Fruit fly (Drosophila melanogaster) ovary, adult (tissue): Measurements from ENCODE around the gene CG32087.

Experiments
- CG17801 ChIP-seq: fragments of 200-800 bp; optimal IDR thresholded peaks from 2 replicates; lab custom pipeline; 2019; ENCODE audit warnings: missing biosample characterization, mild to moderate bottlenecking, missing genetic modification characterization, moderate library complexity; ENCODE audit not compliant: partially characterized antibody

The CG32087 gene

DNA sequence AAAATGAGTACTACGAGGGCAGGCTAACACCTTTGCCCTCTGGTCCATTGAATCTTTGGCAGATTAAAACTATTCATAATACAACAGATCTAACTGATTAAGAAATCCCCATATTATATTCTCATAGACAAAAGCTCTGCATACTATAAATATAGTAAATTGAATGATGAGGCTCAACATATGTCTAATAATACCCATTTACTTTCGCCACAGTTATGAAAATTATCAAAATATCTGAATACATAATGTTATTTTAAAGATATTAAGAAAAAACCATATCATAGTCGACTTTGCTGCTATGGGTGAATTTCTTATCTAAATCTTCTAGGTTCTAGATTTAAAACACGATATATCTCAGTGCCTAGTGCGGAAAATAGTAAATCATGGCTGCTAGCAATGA, at the start of gene CG32087:
CG32087 (plus strand) TSS at position 301 of the 400 bp plus-strand sequence.
- no peak for TF ChIP-seq CG17801 (GFP tag; lab: Kevin White, UChicago)

DNA sequence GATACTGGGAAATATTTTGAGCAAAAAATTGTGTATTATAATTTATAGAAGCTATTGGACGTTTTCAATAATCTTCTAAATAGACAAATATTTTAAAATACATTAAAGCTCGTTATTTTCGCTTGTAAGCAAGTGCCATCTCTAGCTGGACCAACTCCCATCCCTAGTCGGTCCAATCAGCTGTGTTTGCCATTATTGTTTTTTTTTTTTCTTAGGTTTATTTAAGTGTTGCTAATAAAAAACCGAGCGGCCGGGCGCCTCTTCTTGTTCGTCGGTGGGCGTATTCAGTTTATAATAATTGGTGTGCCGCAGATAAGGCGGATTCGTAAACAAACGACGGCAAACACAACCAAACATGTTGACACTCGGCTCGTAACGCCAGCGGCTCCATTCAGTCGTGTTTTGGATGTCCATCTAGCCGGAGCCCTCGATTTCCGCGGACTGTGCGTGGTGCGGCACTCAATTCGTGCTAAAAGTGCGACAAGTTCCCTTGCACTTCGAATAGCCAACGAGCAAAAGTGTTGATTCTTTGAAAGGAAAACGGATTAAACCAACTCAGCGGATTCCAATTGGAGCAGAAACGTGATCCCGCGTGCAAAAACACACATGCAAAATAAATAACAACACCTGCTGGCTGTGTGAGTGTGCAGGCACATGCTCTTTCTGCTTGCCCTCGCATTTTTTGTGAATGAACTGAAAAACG, 48.0 kb upstream of the CG32087 start, which contains the start of gene Sugb:
Sugb (plus strand) TSS at position 162 of the 703 bp plus-strand sequence.
- peak; percentile 38 for TF ChIP-seq CG17801 (GFP tag; lab: Kevin White, UChicago)

DNA sequence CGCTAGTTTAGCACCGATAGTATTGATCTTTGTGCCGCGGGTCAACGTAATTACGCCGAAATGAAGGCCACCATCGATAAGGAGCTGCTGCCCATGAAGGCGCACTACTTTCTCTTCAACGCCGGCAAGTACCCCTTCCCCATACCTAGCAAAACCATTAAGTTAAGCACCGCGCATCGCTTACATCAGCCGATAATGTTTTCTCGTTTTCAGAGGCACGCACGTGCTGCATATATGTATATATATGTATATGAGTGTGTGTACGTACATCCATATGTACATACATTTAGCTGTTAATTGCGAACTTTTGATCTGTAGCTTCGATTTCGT, 47.5 kb upstream of the CG32087 start:
- TF ChIP-seq CG17801 (GFP tag; lab: Kevin White, UChicago): no peak

DNA sequence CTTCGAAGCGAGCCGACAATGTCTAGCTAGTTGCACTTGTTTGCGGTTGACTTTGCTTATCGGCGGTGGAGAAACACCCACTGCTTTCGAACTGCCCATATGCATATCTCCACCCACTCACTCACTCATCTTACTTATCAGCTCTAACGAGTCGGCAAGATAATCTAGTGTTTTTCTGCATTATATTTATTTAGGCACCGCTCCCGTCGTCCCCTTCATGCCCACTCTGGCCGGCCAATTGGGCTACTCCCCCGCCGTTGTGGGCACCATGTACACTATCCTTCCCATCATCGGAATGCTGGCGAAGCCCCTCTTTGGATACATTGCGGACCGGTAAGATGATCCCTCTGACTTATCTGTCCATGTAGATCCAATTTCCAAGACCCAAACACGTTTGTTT, 46.1 kb upstream of the CG32087 start:
- TF ChIP-seq CG17801 (GFP tag; lab: Kevin White, UChicago): no peak

DNA sequence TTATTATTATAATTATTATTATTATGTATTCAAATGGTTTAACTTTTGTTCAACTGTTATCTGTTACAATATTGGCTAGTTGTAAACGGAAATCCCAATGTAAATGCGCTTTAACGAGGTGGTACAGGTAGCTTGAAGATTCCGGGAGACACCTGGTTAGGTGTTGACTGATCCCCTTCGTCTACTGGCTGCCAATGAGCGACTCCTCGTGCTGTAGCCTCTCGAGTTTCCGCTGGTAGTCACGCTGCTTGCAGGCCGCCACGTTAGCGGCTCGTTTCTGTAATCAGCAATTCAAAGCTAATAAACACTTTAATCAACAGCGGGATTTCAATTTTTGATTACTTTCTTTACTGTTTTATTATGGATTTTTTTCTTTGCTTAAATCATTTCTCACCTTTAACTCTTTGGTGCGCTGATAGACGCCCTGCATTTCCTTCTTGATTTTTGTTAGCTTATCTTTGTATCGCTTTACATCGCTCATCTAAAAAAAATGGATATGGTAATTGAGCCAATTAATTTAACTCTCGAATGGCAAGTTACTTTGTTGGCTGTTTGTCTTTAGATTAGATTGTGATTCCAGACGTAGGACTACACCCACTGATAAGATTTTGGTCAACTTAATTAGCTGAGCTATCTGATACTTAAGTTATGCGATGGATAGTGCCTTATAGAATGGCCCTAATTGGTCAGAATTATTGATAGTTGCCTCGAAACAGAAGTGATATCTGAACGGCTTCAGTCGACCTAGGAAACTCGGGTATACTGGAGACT, 41.9 kb upstream of the CG32087 start:
- TF ChIP-seq CG17801 (GFP tag; lab: Kevin White, UChicago): peak; percentile 48

DNA sequence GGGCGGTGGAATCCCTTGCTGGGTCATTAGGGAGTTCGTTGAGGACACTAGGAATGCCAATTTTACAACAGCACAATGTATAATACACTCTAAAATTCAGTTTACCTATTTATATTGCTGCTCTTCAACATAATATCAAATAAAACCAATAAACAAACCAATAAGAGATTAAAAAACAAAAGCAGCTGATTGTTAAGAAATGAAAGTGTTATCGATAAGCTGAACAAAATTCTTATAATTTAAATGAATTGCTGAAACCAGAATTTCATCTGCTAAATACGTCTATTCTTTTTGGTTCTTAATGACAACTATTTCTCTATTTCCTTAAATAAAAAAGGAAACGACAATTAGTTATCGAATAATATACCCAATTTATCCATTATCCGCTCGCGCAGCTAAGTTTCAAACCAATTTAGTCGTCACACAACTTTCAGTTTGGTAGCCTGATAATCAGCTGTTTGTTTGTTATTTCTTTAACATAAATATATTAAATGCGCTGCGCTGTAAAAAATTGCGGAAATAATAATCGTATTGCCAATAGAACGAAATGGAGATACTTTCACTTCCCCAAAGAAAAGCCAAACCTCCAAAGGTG, 40.6 kb upstream of the CG32087 start, which contains the start of the genes Pldn and CG14135:
Pldn (minus strand) TSS at position 197 of the 595 bp plus-strand sequence.
CG14135 (plus strand) TSS at position 369 of the 595 bp plus-strand sequence.
- TF ChIP-seq CG17801 (GFP tag; lab: Kevin White, UChicago): no peak

DNA sequence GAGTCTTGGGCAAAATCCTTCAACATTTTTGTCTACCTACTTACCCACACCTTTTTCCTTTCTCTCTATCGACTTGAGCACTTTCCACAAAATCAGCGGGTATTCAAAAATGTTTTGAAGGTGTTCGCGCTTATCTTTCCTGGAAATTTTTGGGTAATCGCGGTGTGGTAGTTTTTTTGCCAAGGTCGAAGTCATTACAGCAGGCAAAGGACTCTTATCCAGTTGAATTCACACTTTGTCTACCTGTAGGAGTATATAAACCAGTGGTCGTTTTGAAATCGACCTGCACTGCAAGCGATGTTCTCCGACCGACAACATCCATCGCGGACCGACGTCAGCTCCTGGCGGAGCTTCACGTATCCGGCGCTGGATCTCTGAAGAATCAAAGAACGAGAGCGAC, 39.1 kb upstream of the CG32087 start:
- TF ChIP-seq CG17801 (GFP tag; lab: Kevin White, UChicago): no peak

DNA sequence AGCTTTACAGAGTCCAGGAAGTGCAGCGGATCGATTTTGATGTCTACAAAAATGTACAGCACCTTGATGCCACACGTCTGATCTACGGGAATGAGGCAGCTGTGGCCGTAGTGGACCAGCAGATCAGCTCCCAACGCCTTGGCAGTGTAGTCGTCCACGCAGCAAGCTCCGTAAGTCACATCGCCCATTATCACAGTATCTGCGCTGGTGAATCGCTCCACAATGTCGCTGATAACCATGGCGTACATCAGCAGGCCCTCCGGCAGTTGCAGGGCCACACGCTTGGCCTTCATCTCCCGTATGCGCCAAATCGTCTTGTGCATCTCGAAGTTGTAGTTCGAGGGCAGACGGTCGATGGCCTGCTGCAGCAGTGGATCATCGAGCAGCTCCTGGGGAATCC, 36.9 kb upstream of the CG32087 start:
- no peak for TF ChIP-seq CG17801 (GFP tag; lab: Kevin White, UChicago)

DNA sequence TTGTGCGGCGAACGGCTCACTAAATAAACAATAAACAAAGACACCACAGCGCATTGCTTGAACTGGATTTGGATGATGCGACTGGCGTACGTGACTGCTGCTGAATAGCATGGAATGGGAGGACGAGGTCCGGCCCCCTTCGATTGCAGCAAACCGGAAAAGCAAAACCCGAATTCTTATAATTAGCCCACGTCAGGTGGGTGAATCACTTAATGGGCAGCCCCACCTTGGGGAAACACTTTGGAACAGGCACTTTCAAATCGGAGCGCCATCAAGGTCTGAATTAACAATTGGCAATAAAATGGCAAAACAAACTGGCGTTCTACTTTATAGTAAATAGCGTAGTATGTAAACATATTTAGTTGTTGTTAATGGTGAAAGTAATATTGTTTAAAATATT, 36.1 kb upstream of the CG32087 start:
- TF ChIP-seq CG17801 (GFP tag; lab: Kevin White, UChicago): no peak

DNA sequence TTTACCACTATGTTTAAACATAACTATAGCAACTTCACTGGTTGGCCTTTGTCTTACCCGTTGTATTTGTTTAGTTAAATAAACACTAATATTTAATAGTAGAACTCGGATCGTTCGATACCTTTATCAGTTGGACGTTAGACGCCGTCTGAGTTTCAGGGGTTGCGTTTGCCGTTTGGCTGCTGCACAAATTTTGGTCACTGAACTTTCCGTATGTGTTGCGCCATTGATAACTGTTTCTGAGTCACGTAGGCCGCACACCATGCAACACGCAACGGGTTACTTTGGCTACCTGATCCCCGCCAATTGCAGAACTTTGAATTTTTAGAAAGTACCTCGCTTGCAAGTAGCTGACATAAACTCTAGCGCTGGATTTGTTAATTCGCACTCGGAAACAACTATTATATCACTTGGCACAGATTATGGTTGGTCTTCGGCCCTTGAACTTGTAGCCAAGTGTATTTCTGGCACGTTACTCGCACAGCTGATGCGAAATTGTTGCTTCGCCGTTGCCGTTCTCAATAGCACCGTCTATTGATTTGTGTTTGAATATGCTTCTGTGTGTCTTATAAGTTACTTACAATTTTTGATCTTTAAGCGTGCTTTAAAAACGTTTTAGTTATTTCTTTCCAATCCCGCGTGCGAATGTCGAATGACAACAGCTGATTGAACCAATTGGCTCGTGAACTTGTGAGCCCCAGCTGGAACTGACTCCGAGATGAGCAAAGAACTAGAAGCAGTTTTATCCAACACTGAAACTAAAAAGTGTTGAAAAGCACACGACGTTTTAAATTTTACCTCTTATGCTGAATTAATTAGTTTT, 35.4 kb upstream of the CG32087 start, which contains the start of gene Dph1:
Dph1 (minus strand) TSS at position 670 of the 823 bp plus-strand sequence.
- TF ChIP-seq CG17801 (GFP tag; lab: Kevin White, UChicago): peak; percentile 75

DNA sequence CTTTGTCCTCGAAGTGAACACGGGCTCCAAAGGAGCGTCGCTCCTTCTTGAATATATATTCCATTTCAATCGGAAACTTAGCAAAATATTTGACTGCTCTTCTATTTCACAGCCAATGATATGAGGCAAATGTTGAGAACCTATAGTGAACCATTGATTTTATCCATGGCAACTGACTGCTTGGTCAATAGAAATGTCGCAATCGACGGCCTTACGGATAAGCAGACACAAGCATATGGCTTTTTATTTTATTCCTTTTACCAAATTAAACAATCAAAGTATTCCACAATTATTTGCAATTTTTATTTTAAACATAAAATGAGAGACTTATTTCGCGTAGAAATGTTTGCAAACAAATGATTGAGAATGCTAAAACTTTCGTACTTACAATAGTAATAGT, 32.8 kb upstream of the CG32087 start, which contains the start of gene Dnai2:
Dnai2 (minus strand) TSS at position 101 of the 400 bp plus-strand sequence.
- TF ChIP-seq CG17801 (GFP tag; lab: Kevin White, UChicago): no peak

DNA sequence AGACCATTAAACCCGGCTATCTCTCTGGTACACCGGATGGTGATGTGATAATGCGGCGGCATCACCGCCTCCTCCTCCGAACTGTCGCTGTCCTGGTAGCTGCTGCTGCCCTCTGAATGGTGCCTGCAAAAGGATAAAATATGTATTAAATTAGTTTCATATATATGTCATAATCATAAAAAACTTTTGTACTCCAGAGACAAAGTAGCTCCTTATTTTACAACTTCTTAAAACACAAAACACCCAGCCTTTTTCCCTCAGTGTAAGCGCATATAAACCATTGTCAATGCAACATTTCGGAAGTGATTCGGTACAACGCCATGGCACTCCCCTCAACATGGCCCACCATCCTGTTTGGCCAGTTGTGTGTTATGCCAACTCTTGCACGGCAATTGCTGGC, 30.3 kb upstream of the CG32087 start:
- TF ChIP-seq CG17801 (GFP tag; lab: Kevin White, UChicago): no peak

DNA sequence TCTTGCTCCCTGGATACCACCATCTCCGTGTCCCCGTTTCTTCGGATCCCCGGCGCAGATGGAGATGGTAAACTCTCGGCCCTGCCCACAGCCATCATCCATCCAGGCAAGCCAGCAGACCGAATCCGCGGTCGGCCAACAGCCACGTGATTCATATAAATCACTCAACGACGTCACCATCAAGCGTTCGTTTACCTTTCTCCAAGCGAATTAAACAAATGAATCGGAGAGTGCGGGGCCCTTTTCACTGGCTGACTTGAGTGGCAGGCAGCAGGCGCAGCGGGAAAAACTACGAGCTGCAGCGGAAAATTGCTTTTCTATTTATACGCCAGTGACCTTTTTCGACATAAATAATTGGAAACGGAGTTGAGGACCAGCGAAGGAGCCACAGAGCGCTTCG, 28.4 kb upstream of the CG32087 start:
- TF ChIP-seq CG17801 (GFP tag; lab: Kevin White, UChicago): no peak

DNA sequence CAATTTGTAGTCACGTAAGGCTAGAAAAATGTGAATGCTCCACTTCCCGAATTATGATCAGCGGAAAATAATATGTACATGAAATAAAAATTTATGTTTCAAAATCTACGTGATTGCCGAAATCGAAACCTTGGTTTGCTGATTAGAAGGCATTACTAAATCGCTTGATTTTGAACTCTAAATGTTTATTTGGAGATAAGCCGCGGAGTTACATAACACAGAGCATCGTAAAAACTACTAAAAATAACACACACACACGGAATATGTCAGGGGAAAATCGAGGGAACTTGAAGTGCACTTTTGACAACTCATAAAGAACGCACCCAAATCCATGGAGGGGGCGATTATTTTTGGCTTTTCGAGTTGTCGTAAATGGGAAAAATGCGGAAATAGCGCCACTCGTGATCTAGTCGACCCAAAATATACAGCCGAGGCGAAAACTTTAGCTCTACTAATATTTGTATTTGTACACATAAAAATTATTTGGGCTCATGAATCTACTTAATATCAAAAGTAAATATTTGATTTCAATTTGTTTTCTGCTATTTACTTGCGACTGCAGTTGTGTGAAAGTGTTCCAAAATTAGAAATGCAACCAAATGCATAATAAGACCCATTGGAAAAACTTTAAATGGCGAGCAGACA, 26.9 kb upstream of the CG32087 start:
- TF ChIP-seq CG17801 (GFP tag; lab: Kevin White, UChicago): no peak
